Worm (Caenorhabditis elegans) whole organism, mixed stage, embryonic: ENCODE data around the gene fbxa-166.

Source experiments
- blmp-1 ChIP-seq: fragments of 150-350 bp; optimal IDR thresholded peaks from 2 replicates; lab custom pipeline; 2014; ENCODE audit warnings: missing biosample characterization, missing genetic modification characterization
- cnd-1 ChIP-seq: fragments of 200-800 bp; sonication (Bioruptor generic); optimal IDR thresholded peaks from 2 replicates; lab custom pipeline; 2018; ENCODE audit warnings: mild to moderate bottlenecking, missing genetic modification characterization, missing compliant biosample characterization
- elt-3 ChIP-seq: fragments of 150-350 bp; optimal IDR thresholded peaks from 2 replicates; lab custom pipeline; 2014; ENCODE audit warnings: missing biosample characterization, missing genetic modification characterization
- lsy-2 ChIP-seq: fragments of 150-350 bp; optimal IDR thresholded peaks from 2 replicates; lab custom pipeline; 2014; ENCODE audit warnings: missing biosample characterization, missing genetic modification characterization
- mep-1 ChIP-seq: fragments of 150-350 bp; optimal IDR thresholded peaks from 2 replicates; lab custom pipeline; 2017; ENCODE audit warnings: missing biosample characterization, missing genetic modification reagents, missing genetic modification characterization, inconsistent platforms
- nhr-12 ChIP-seq: fragments of 150-350 bp; optimal IDR thresholded peaks from 2 replicates; lab custom pipeline; 2014; ENCODE audit warnings: missing biosample characterization, missing genetic modification characterization
- nhr-2 ChIP-seq: fragments of 150-350 bp; optimal IDR thresholded peaks from 2 replicates; lab custom pipeline; 2014; ENCODE audit warnings: missing biosample characterization, missing genetic modification characterization
- nhr-28 ChIP-seq: fragments of 150-350 bp; optimal IDR thresholded peaks from 2 replicates; lab custom pipeline; 2014; ENCODE audit warnings: missing biosample characterization, missing genetic modification characterization
- sem-2 ChIP-seq: fragments of 200-800 bp; sonication (Bioruptor generic); optimal IDR thresholded peaks from 2 replicates; lab custom pipeline; 2018; ENCODE audit warnings: mild to moderate bottlenecking, missing genetic modification characterization, missing compliant biosample characterization
- tbx-8 ChIP-seq: fragments of 200-800 bp; sonication (Bioruptor generic); optimal IDR thresholded peaks from 2 replicates; lab custom pipeline; 2018; ENCODE audit warnings: mild to moderate bottlenecking, missing genetic modification characterization, moderate library complexity, missing compliant biosample characterization
- unc-39 ChIP-seq: fragments of 150-350 bp; optimal IDR thresholded peaks from 2 replicates; lab custom pipeline; 2014; ENCODE audit warnings: missing biosample characterization, missing genetic modification characterization
- unc-62 ChIP-seq: fragments of 150-350 bp; optimal IDR thresholded peaks from 2 replicates; lab custom pipeline; 2014; ENCODE audit warnings: missing biosample characterization, missing genetic modification reagents, missing genetic modification characterization
- ztf-11 ChIP-seq: fragments of 150-350 bp; optimal IDR thresholded peaks from 2 replicates; lab custom pipeline; 2014; ENCODE audit warnings: missing biosample characterization, missing genetic modification characterization

DNA sequence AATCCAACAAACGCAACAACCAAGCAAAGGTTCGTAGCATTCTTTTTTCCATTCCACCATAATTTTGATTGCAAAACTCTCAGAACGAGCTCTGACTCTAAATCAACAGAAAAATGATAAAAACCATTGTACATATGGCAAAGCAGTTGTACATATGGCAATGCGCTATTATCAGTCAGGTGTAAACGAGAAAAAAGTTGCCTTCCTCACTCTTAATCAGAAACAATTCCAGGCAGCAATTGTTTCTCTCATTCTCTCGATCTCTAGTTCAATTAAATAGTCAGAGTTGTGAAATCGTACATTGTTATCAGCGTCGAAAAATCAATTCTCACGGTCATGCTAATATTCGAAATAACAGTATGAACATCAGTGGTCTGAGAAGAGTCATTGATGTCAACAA lies 2.9 kb upstream of the fbxa-166 start:
- TF ChIP-seq ztf-11 (tag; lab: Kevin White, UChicago) (no peak), lsy-2 (tag; lab: Kevin White, UChicago) (no peak), cnd-1 (tag; lab: Kevin White, UChicago) (no peak), unc-62 (GFP tag; lab: Kevin White, UChicago) (no peak), sem-2 (GFP tag; lab: Kevin White, UChicago) (no peak), nhr-2 (tag; lab: Kevin White, UChicago) (no peak), nhr-12 (no peak), unc-39 (no peak), mep-1 (tag; lab: Kevin White, UChicago) (no peak), blmp-1 (tag; lab: Kevin White, UChicago) (no peak), tbx-8 (GFP tag; lab: Kevin White, UChicago) (no peak), elt-3 (no peak), nhr-28 (no peak)
